Worm (Caenorhabditis elegans) whole organism, late embryonic: ENCODE measurements around the gene aipl-1.

Experiments used
- C38D4.7 ChIP-seq: fragments of 200-800 bp; sonication (Bioruptor generic); optimal IDR thresholded peaks from 2 replicates; lab custom pipeline; 2018; ENCODE audit warnings: mild to moderate bottlenecking, missing genetic modification characterization, moderate library complexity, missing compliant biosample characterization
- F13H6.1 ChIP-seq: sonication (generic microtip); optimal IDR thresholded peaks from 2 replicates; lab custom pipeline; 2016; ENCODE audit warnings: missing genetic modification characterization, missing compliant biosample characterization
- K02D7.2 ChIP-seq: sonication (generic microtip); optimal IDR thresholded peaks from 2 replicates; lab custom pipeline; 2017; ENCODE audit warnings: mild to moderate bottlenecking, missing genetic modification characterization, missing compliant biosample characterization
- K09A11.1 ChIP-seq: sonication (generic microtip); optimal IDR thresholded peaks from 2 replicates; lab custom pipeline; 2017; ENCODE audit warnings: antibody characterized with exemption, mild to moderate bottlenecking, missing genetic modification characterization, missing compliant biosample characterization; ENCODE audit not compliant: insufficient read depth
- T23F11.4 ChIP-seq: fragments of 200-800 bp; sonication (Bioruptor generic); optimal IDR thresholded peaks from 2 replicates; lab custom pipeline; 2018; ENCODE audit warnings: mild to moderate bottlenecking, missing genetic modification characterization, missing compliant biosample characterization
- ceh-24 ChIP-seq: sonication (generic microtip); optimal IDR thresholded peaks from 2 replicates; lab custom pipeline; 2016; ENCODE audit warnings: mild to moderate bottlenecking, missing genetic modification characterization, missing compliant biosample characterization
- ceh-30 ChIP-seq: fragments of 150-350 bp; optimal IDR thresholded peaks from 2 replicates; lab custom pipeline; 2014; ENCODE audit warnings: missing biosample characterization, missing genetic modification characterization
- ceh-34 ChIP-seq: sonication (generic microtip); optimal IDR thresholded peaks from 2 replicates; lab custom pipeline; 2016; ENCODE audit warnings: mild to moderate bottlenecking, missing genetic modification characterization, missing compliant biosample characterization
- ceh-45 ChIP-seq: fragments of 200-800 bp; sonication (Bioruptor generic); IDR thresholded peaks from 2 replicates; pipeline ENCODE4 v1.3.6; 2022; ENCODE audit warnings: missing genetic modification reagents, missing genetic modification characterization, missing compliant biosample characterization
- ceh-48 ChIP-seq: sonication (generic microtip); optimal IDR thresholded peaks from 2 replicates; lab custom pipeline; 2016; ENCODE audit warnings: missing genetic modification characterization, inconsistent platforms, missing compliant biosample characterization
- che-1 ChIP-seq: sonication (generic microtip); optimal IDR thresholded peaks from 2 replicates; lab custom pipeline; 2016; ENCODE audit warnings: mild to moderate bottlenecking, missing genetic modification characterization, missing compliant biosample characterization
- dve-1 ChIP-seq: sonication (generic microtip); optimal IDR thresholded peaks from 2 replicates; lab custom pipeline; 2017; ENCODE audit warnings: antibody characterized with exemption, mild to moderate bottlenecking, missing genetic modification characterization, missing compliant biosample characterization
- elt-2 ChIP-seq: sonication (generic microtip); optimal IDR thresholded peaks from 2 replicates; lab custom pipeline; 2016; ENCODE audit warnings: missing genetic modification reagents, missing genetic modification characterization, missing compliant biosample characterization
- elt-4 ChIP-seq: sonication (generic microtip); optimal IDR thresholded peaks from 2 replicates; lab custom pipeline; 2016; ENCODE audit warnings: missing genetic modification characterization, missing compliant biosample characterization
- ets-4 ChIP-seq: sonication (generic microtip); optimal IDR thresholded peaks from 2 replicates; lab custom pipeline; 2016; ENCODE audit warnings: missing genetic modification characterization, missing compliant biosample characterization
- eyg-1 ChIP-seq: sonication (generic microtip); optimal IDR thresholded peaks from 2 replicates; lab custom pipeline; 2016; ENCODE audit warnings: missing genotype, missing genetic modification characterization, missing compliant biosample characterization
- gmeb-2 ChIP-seq: sonication (generic microtip); optimal IDR thresholded peaks from 2 replicates; lab custom pipeline; 2016; ENCODE audit warnings: missing genetic modification characterization, inconsistent platforms, missing compliant biosample characterization
- hlh-15 ChIP-seq: sonication (generic microtip); optimal IDR thresholded peaks from 2 replicates; lab custom pipeline; 2016; ENCODE audit warnings: missing genetic modification characterization, missing compliant biosample characterization
- hlh-6 ChIP-seq: sonication (generic microtip); optimal IDR thresholded peaks from 2 replicates; lab custom pipeline; 2016; ENCODE audit warnings: missing genotype, missing genetic modification characterization, missing compliant biosample characterization
- hlh-8 ChIP-seq: sonication (generic microtip); optimal IDR thresholded peaks from 2 replicates; lab custom pipeline; 2016; ENCODE audit warnings: missing genotype, missing genetic modification characterization, missing compliant biosample characterization
- lin-11 ChIP-seq: fragments of 200-800 bp; sonication (Bioruptor generic); optimal IDR thresholded peaks from 2 replicates; lab custom pipeline; 2018; ENCODE audit warnings: mild to moderate bottlenecking, missing genetic modification characterization, missing compliant biosample characterization
- mec-3 ChIP-seq: sonication (generic microtip); optimal IDR thresholded peaks from 2 replicates; lab custom pipeline; 2016; ENCODE audit warnings: borderline replicate concordance, missing genetic modification characterization, missing compliant biosample characterization
- nfya-1 ChIP-seq: sonication (generic microtip); optimal IDR thresholded peaks from 2 replicates; lab custom pipeline; 2017; ENCODE audit warnings: missing genetic modification characterization, mild to moderate bottlenecking, missing compliant biosample characterization, antibody characterized with exemption, moderate library complexity
- nhr-11 ChIP-seq: fragments of 150-350 bp; optimal IDR thresholded peaks from 2 replicates; lab custom pipeline; 2014; ENCODE audit warnings: missing biosample characterization, missing genetic modification characterization
- nhr-232 ChIP-seq: sonication (generic microtip); optimal IDR thresholded peaks from 2 replicates; lab custom pipeline; 2016; ENCODE audit warnings: missing genetic modification characterization, missing compliant biosample characterization
- npax-4 ChIP-seq: sonication (generic microtip); optimal IDR thresholded peaks from 2 replicates; lab custom pipeline; 2016; ENCODE audit warnings: missing genetic modification characterization, missing compliant biosample characterization
- pag-3 ChIP-seq: sonication (generic microtip); optimal IDR thresholded peaks from 2 replicates; lab custom pipeline; 2016; ENCODE audit warnings: missing compliant biosample characterization, missing genetic modification characterization, borderline replicate concordance
- pat-9 ChIP-seq: fragments of 200-800 bp; sonication (Bioruptor generic); optimal IDR thresholded peaks from 2 replicates; lab custom pipeline; 2018; ENCODE audit warnings: mild to moderate bottlenecking, missing genetic modification characterization, moderate library complexity, missing compliant biosample characterization
- pax-1 ChIP-seq: fragments of 150-350 bp; optimal IDR thresholded peaks from 2 replicates; lab custom pipeline; 2014; ENCODE audit warnings: missing biosample characterization, missing genetic modification characterization
- pha-2 ChIP-seq: sonication (generic microtip); optimal IDR thresholded peaks from 2 replicates; lab custom pipeline; 2017; ENCODE audit warnings: mild to moderate bottlenecking, missing genetic modification characterization, missing compliant biosample characterization
- pha-4 ChIP-seq: fragments of 150-350 bp; optimal IDR thresholded peaks from 2 replicates; lab custom pipeline; 2018; ENCODE audit warnings: missing biosample characterization, missing genetic modification reagents, missing genetic modification characterization
- pqm-1 ChIP-seq: sonication (generic microtip); optimal IDR thresholded peaks from 2 replicates; lab custom pipeline; 2016; ENCODE audit warnings: missing genetic modification characterization, missing compliant biosample characterization
- sdc-2 ChIP-seq: sonication (generic microtip); optimal IDR thresholded peaks from 2 replicates; lab custom pipeline; 2016; ENCODE audit warnings: missing genotype, missing genetic modification characterization, missing compliant biosample characterization
- sox-4 ChIP-seq: sonication (generic microtip); optimal IDR thresholded peaks from 2 replicates; lab custom pipeline; 2017; ENCODE audit warnings: mild to moderate bottlenecking, missing genetic modification characterization, inconsistent platforms, missing compliant biosample characterization
- tbx-7 ChIP-seq: sonication (generic microtip); optimal IDR thresholded peaks from 2 replicates; lab custom pipeline; 2016; ENCODE audit warnings: missing genotype, missing genetic modification characterization, missing compliant biosample characterization
- zip-5 ChIP-seq: sonication (generic microtip); optimal IDR thresholded peaks from 2 replicates; lab custom pipeline; 2016; ENCODE audit warnings: missing genetic modification characterization, missing compliant biosample characterization

aipl-1 gene

ce11 chrV:15092666-15093065, 43.9 kb downstream of the aipl-1 start, which contains the start of gene txt-12:
Gene txt-12 (plus strand): TSS chrV:15092966.
- TF ChIP-seq ceh-48 (tag; lab: Kevin White, UChicago) (no peak), pha-2 (no peak), pag-3 (tag; lab: Kevin White, UChicago) (no peak), tbx-7 (tag; lab: Kevin White, UChicago) (no peak), npax-4 (no peak), ceh-30 (tag; lab: Kevin White, UChicago) (no peak), pat-9 (tag; lab: Kevin White, UChicago) (no peak), pha-4 (tag; lab: Kevin White, UChicago) (no peak), hlh-6 (tag; lab: Kevin White, UChicago) (no peak), C38D4.7 (GFP tag; lab: Kevin White, UChicago) (no peak), ceh-24 (tag; lab: Kevin White, UChicago) (no peak), elt-4 (tag; lab: Kevin White, UChicago) (no peak), sdc-2 (no peak), hlh-8 (tag; lab: Kevin White, UChicago) (no peak), sox-4 (tag; lab: Kevin White, UChicago) (no peak), nhr-11 (tag; lab: Kevin White, UChicago) (no peak)
- TF ChIP-seq, all 69 proteins: peak for 0

ce11 chrV:15090457-15090856, 46.1 kb downstream of the aipl-1 start, which contains the start of gene C01G10.17:
Gene C01G10.17 (plus strand): TSS chrV:15090757.
- TF ChIP-seq pax-1 (no peak), nfya-1 (tag; lab: Kevin White, UChicago) (no peak), npax-4 (no peak), K02D7.2 (no peak), nhr-11 (tag; lab: Kevin White, UChicago) (no peak), hlh-6 (tag; lab: Kevin White, UChicago) (no peak), T23F11.4 (no peak)

DNA sequence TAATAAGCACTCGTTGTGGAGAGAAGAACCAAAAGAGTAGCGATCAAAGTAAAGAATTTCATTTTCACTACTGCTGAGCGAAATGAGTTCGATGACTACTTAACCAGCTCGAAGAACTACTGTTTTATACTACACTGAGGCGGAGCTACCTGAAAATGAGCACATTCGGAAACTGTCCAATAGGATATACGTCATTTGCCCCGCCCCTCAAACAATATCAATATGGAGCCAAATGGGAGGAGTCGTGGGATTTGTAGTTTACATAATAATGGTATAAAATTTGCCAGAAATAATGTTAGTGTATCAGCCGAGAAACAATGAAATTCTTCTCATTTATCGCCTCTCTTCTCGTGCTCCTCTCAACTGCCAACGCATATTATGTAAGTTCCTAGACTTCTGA, 47.2 kb downstream of the aipl-1 start, which contains the start of the genes C01G10.5 and C01G10.4:
TSS of gene C01G10.5 (minus strand) at position 101 of the 400 bp plus-strand sequence.
TSS of gene C01G10.4 (plus strand) at position 303 of the 400 bp plus-strand sequence.
- no peak for TF ChIP-seq gmeb-2 (tag; lab: Kevin White, UChicago)
- TF ChIP-seq hlh-15 (tag; lab: Kevin White, UChicago), result no peak
- TF ChIP-seq lin-11 (tag; lab: Kevin White, UChicago), result no peak
- no peak for TF ChIP-seq pqm-1
- no peak for TF ChIP-seq dve-1
- TF ChIP-seq ceh-34 (tag; lab: Kevin White, UChicago), result no peak

- TF ChIP-seq ceh-48 (tag; lab: Kevin White, UChicago), result no peak
- no peak for TF ChIP-seq pha-4 (tag; lab: Kevin White, UChicago)
- TF ChIP-seq hlh-8 (tag; lab: Kevin White, UChicago), result no peak
- TF ChIP-seq pat-9 (tag; lab: Kevin White, UChicago), result no peak
- TF ChIP-seq mec-3, result no peak
- no peak for TF ChIP-seq K09A11.1
- no peak for TF ChIP-seq ets-4 (tag; lab: Kevin White, UChicago)
- no peak for TF ChIP-seq F13H6.1 (tag; lab: Kevin White, UChicago)
- TF ChIP-seq elt-4 (tag; lab: Kevin White, UChicago), result no peak
- no peak for TF ChIP-seq ceh-45 (GFP tag; lab: Robert Waterston, UW)
- no peak for TF ChIP-seq che-1 (tag; lab: Kevin White, UChicago)
- no peak for TF ChIP-seq nhr-232 (tag; lab: Kevin White, UChicago)
- TF ChIP-seq nhr-11 (tag; lab: Kevin White, UChicago), result no peak
- TF ChIP-seq gmeb-2 (tag; lab: Kevin White, UChicago), result no peak
- TF ChIP-seq elt-2, result no peak
- TF ChIP-seq zip-5 (tag; lab: Kevin White, UChicago), result no peak
- TF ChIP-seq lin-11 (tag; lab: Kevin White, UChicago), result no peak
- no peak for TF ChIP-seq eyg-1 (tag; lab: Kevin White, UChicago)
Measured at ce11 chrV:15088613-15089012, 48.0 kb downstream of the aipl-1 start, which contains the start of gene C01G10.18. Gene C01G10.18 (minus strand): TSS chrV:15088713.
